Worm (Caenorhabditis elegans) whole organism, midembryonic: ENCODE data around the gene clec-84.

Source experiments
- flt-1 ChIP-seq: fragments of 200-800 bp; sonication (Bioruptor generic); IDR thresholded peaks from 2 replicates; pipeline ENCODE4 v1.3.6; 2022; ENCODE audit warnings: missing genetic modification characterization, missing compliant biosample characterization
- med-1 ChIP-seq: sonication (generic microtip); optimal IDR thresholded peaks from 2 replicates; lab custom pipeline; 2017; ENCODE audit warnings: missing genetic modification characterization, mild to moderate bottlenecking, missing compliant biosample characterization, antibody characterized with exemption, missing genetic modification reagents; ENCODE audit not compliant: insufficient read depth
- ref-1 ChIP-seq: fragments of 200-800 bp; sonication (Bioruptor generic); conservative IDR thresholded peaks from 2 replicates; pipeline ENCODE4 v1.3.6; 2022; ENCODE audit warnings: missing genetic modification reagents, missing genetic modification characterization, missing compliant biosample characterization
- tab-1 ChIP-seq: fragments of 200-800 bp; sonication (Bioruptor generic); IDR thresholded peaks from 2 replicates; pipeline ENCODE4 v1.3.6; 2022; ENCODE audit warnings: missing genetic modification characterization, missing compliant biosample characterization
- ztf-29 ChIP-seq: fragments of 200-800 bp; sonication (Bioruptor generic); IDR thresholded peaks from 2 replicates; pipeline ENCODE4 v1.3.6; 2022; ENCODE audit warnings: missing genetic modification reagents, missing genetic modification characterization, missing compliant biosample characterization

DNA sequence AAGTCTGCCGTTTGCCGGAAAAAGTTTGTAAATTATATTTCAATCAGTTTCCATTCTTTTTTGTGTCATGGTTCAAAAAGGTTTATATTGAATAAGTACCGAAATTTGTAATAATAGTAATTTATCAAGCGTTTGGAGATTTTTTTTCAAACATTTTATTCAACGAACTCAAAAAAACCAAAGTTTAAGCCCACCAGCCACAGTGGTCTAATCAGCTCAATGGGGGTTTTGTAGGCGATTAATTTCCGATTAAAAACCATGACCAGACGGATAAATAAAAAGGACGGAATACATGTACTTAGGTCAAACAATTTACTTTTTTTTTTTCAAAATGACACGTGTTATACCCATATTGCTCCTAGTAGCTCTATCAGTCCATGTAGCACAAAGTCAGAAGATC is 42.9 kb upstream of the clec-84 start, which contains the start of gene Y54G2A.10:
- TF ChIP-seq med-1 (GFP tag; lab: Kevin White, UChicago) (no peak), ztf-29 (GFP tag; lab: Robert Waterston, UW) (no peak), ref-1 (GFP tag; lab: Robert Waterston, UW) (no peak), flt-1 (GFP tag; lab: Robert Waterston, UW) (no peak), tab-1 (GFP tag; lab: Robert Waterston, UW) (no peak)
